Fruit fly (Drosophila melanogaster) whole organism, embryonic: ENCODE measurements around the gene CG13313.

Experiments used
- Abd-B ChIP-seq: fragments of 200-800 bp; sonication (Bioruptor generic); optimal IDR thresholded peaks from 2 replicates; lab custom pipeline; 2018; ENCODE audit warnings: missing biosample characterization, mild to moderate bottlenecking, missing genetic modification characterization, moderate library complexity
- Adf1 ChIP-seq: fragments of 200-800 bp; sonication (Bioruptor generic); IDR thresholded peaks from 2 replicates; pipeline ENCODE4 v1.3.6; 2022; ENCODE audit warnings: missing biosample characterization, missing genetic modification characterization
- Atf6 ChIP-seq: fragments of 200-800 bp; sonication (Bioruptor generic); IDR thresholded peaks from 2 replicates; pipeline ENCODE4 v1.3.6; 2022; ENCODE audit warnings: missing biosample characterization, missing genetic modification characterization
- CG10565 ChIP-seq: fragments of 200-800 bp; sonication (Bioruptor generic); optimal IDR thresholded peaks from 3 replicates; lab custom pipeline; 2016; ENCODE audit warnings: missing biosample characterization, mild to moderate bottlenecking, missing genetic modification characterization
- CG10979 ChIP-seq: fragments of 200-800 bp; sonication (Bioruptor generic); optimal IDR thresholded peaks from 2 replicates; lab custom pipeline; 2018; ENCODE audit warnings: missing biosample characterization, mild to moderate bottlenecking, missing genetic modification characterization, moderate library complexity
- CG11560 ChIP-seq: fragments of 200-800 bp; sonication (Bioruptor generic); IDR thresholded peaks from 3 replicates; pipeline ENCODE4 v1.3.6; 2022; ENCODE audit warnings: missing biosample characterization, missing genetic modification characterization
- CG12942 ChIP-seq: fragments of 200-800 bp; sonication (Bioruptor generic); optimal IDR thresholded peaks from 3 replicates; lab custom pipeline; 2016; ENCODE audit warnings: missing biosample characterization, missing genetic modification characterization
- CG16815 ChIP-seq: fragments of 200-800 bp; sonication (Bioruptor generic); optimal IDR thresholded peaks from 3 replicates; lab custom pipeline; 2017; ENCODE audit warnings: missing biosample characterization, mild to moderate bottlenecking, missing genetic modification characterization
- CG17328 ChIP-seq: fragments of 200-800 bp; sonication (Bioruptor generic); IDR thresholded peaks from 2 replicates; pipeline ENCODE4 v1.3.6; 2022; ENCODE audit warnings: missing biosample characterization, missing genetic modification characterization
- CG30020 ChIP-seq: fragments of 200-800 bp; optimal IDR thresholded peaks from 2 replicates; lab custom pipeline; 2019; ENCODE audit warnings: missing biosample characterization, mild to moderate bottlenecking, missing genetic modification characterization, moderate library complexity
- CG30403 ChIP-seq: fragments of 200-800 bp; sonication (Bioruptor generic); optimal IDR thresholded peaks from 3 replicates; lab custom pipeline; 2016; ENCODE audit warnings: missing biosample characterization, missing genetic modification characterization
- CG4730 ChIP-seq: fragments of 200-800 bp; sonication (Bioruptor generic); IDR thresholded peaks from 2 replicates; pipeline ENCODE4 v1.3.6; 2022; ENCODE audit warnings: missing biosample characterization, missing genetic modification characterization
- CG6791 ChIP-seq: fragments of 200-800 bp; sonication (Bioruptor generic); IDR thresholded peaks from 3 replicates; pipeline ENCODE4 v1.3.6; 2022; ENCODE audit warnings: missing biosample characterization, missing genetic modification characterization; ENCODE audit not compliant: partially characterized antibody
- CG7839 ChIP-seq: fragments of 200-800 bp; sonication (Bioruptor generic); optimal IDR thresholded peaks from 3 replicates; lab custom pipeline; 2018; ENCODE audit warnings: missing biosample characterization, mild to moderate bottlenecking, missing genetic modification characterization, moderate library complexity
- CG8359 ChIP-seq: fragments of 200-800 bp; sonication (Bioruptor generic); optimal IDR thresholded peaks from 2 replicates; lab custom pipeline; 2017; ENCODE audit warnings: missing biosample characterization, mild to moderate bottlenecking, missing genetic modification characterization, borderline replicate concordance
- CG8478 ChIP-seq: fragments of >200 bp; optimal IDR thresholded peaks from 2 replicates; lab custom pipeline; 2018
- CG9817 ChIP-seq: fragments of 200-800 bp; sonication (Bioruptor generic); optimal IDR thresholded peaks from 2 replicates; lab custom pipeline; 2018; ENCODE audit warnings: missing biosample characterization, mild to moderate bottlenecking, missing genetic modification characterization, moderate library complexity
- Fer1 ChIP-seq: fragments of 200-800 bp; sonication (Bioruptor generic); optimal IDR thresholded peaks from 2 replicates; lab custom pipeline; 2017; ENCODE audit warnings: missing biosample characterization, mild to moderate bottlenecking, missing genetic modification characterization
- HLH3B ChIP-seq: fragments of 200-800 bp; sonication (Bioruptor generic); IDR thresholded peaks from 2 replicates; pipeline ENCODE4 v1.3.6; 2022; ENCODE audit warnings: missing biosample characterization, missing genetic modification characterization
- Lim3 ChIP-seq: fragments of 200-800 bp; sonication (Bioruptor generic); IDR thresholded peaks from 2 replicates; pipeline ENCODE4 v1.3.6; 2022; ENCODE audit warnings: missing biosample characterization, missing genetic modification characterization
- MBD-R2 ChIP-seq: fragments of 200-800 bp; sonication (Bioruptor generic); IDR thresholded peaks from 2 replicates; pipeline ENCODE4 v1.3.6; 2022; ENCODE audit warnings: missing biosample characterization, missing genetic modification characterization
- Meics ChIP-seq: fragments of 200-800 bp; sonication (Bioruptor generic); optimal IDR thresholded peaks from 2 replicates; lab custom pipeline; 2017; ENCODE audit warnings: missing biosample characterization, mild to moderate bottlenecking, missing genetic modification characterization
- Opbp ChIP-seq: fragments of 200-800 bp; sonication (Bioruptor generic); IDR thresholded peaks from 3 replicates; pipeline ENCODE4 v1.3.6; 2022; ENCODE audit warnings: missing biosample characterization, missing genetic modification characterization; ENCODE audit not compliant: partially characterized antibody
- PHDP ChIP-seq: fragments of 200-800 bp; sonication (Bioruptor generic); optimal IDR thresholded peaks from 3 replicates; lab custom pipeline; 2018; ENCODE audit warnings: missing biosample characterization, mild to moderate bottlenecking, missing genetic modification characterization, moderate library complexity
- Rfx ChIP-seq: fragments of 200-800 bp; sonication (Bioruptor generic); IDR thresholded peaks from 2 replicates; pipeline ENCODE4 v1.3.6; 2022; ENCODE audit warnings: missing biosample characterization, missing genetic modification characterization
- Scr ChIP-seq: fragments of 200-800 bp; sonication (Bioruptor generic); IDR thresholded peaks from 2 replicates; pipeline ENCODE4 v1.3.6; 2022; ENCODE audit warnings: missing biosample characterization, missing genetic modification characterization; ENCODE audit not compliant: partially characterized antibody
- Vsx1 ChIP-seq: fragments of 200-800 bp; sonication (Bioruptor generic); optimal IDR thresholded peaks from 2 replicates; lab custom pipeline; 2017; ENCODE audit warnings: missing biosample characterization, mild to moderate bottlenecking, missing genetic modification characterization, missing genetic modification reagents
- YL-1 ChIP-seq: fragments of 200-800 bp; sonication (Bioruptor generic); optimal IDR thresholded peaks from 3 replicates; lab custom pipeline; 2017; ENCODE audit warnings: missing biosample characterization, mild to moderate bottlenecking, missing genetic modification characterization
- aop ChIP-seq: fragments of 200-800 bp; sonication (Bioruptor generic); IDR thresholded peaks from 2 replicates; pipeline ENCODE4 v1.3.6; 2022; ENCODE audit warnings: missing biosample characterization, missing genetic modification characterization
- ap ChIP-seq: fragments of 200-800 bp; sonication (Bioruptor generic); IDR thresholded peaks from 2 replicates; pipeline ENCODE4 v1.3.6; 2022; ENCODE audit warnings: missing biosample characterization, missing genetic modification characterization
- chm ChIP-seq: fragments of 200-800 bp; sonication (Bioruptor generic); IDR thresholded peaks from 2 replicates; pipeline ENCODE4 v1.3.6; 2022; ENCODE audit warnings: missing biosample characterization, missing genetic modification characterization
- dimm ChIP-seq: fragments of 200-800 bp; sonication (Bioruptor generic); IDR thresholded peaks from 2 replicates; pipeline ENCODE4 v1.3.6; 2022; ENCODE audit warnings: missing biosample characterization, missing genetic modification characterization
- fd96Cb ChIP-seq: fragments of 200-800 bp; sonication (Bioruptor generic); optimal IDR thresholded peaks from 2 replicates; lab custom pipeline; 2018; ENCODE audit warnings: missing biosample characterization, mild to moderate bottlenecking, missing genetic modification characterization, moderate library complexity
- gem ChIP-seq: fragments of 200-800 bp; sonication (Bioruptor generic); optimal IDR thresholded peaks from 2 replicates; lab custom pipeline; 2019; ENCODE audit warnings: missing biosample characterization, mild to moderate bottlenecking, missing genetic modification characterization, moderate library complexity
- grau ChIP-seq: fragments of 200-800 bp; optimal IDR thresholded peaks from 3 replicates; lab custom pipeline; 2019; ENCODE audit warnings: missing biosample characterization, mild to moderate bottlenecking, missing genetic modification characterization, moderate library complexity
- hth ChIP-seq: fragments of >200 bp; optimal IDR thresholded peaks from 2 replicates; lab custom pipeline; 2017; ENCODE audit warnings: inconsistent platforms
- insv ChIP-seq, 2 experiments: fragments of 200-800 bp; sonication (Bioruptor generic); optimal IDR thresholded peaks; 3 replicates each; lab custom pipeline; 2016 to 2018; ENCODE audit warnings: missing biosample characterization in 2 of 2, missing genetic modification characterization in 2 of 2
- kni ChIP-seq: fragments of 200-800 bp; sonication (Bioruptor generic); optimal IDR thresholded peaks from 3 replicates; lab custom pipeline; 2017; ENCODE audit warnings: mild to moderate bottlenecking, missing biosample characterization, missing genetic modification reagents, missing genetic modification characterization
- lilli ChIP-seq: fragments of 200-800 bp; sonication (Bioruptor generic); optimal IDR thresholded peaks from 3 replicates; lab custom pipeline; 2016; ENCODE audit warnings: missing biosample characterization, missing genetic modification characterization
- nau ChIP-seq: fragments of 200-800 bp; sonication (Bioruptor generic); optimal IDR thresholded peaks from 3 replicates; lab custom pipeline; 2017; ENCODE audit warnings: missing biosample characterization, mild to moderate bottlenecking, missing genetic modification characterization, missing genetic modification reagents
- oc ChIP-seq: fragments of 200-800 bp; sonication (Bioruptor generic); optimal IDR thresholded peaks from 2 replicates; lab custom pipeline; 2018; ENCODE audit warnings: missing biosample characterization, mild to moderate bottlenecking, missing genetic modification characterization, moderate library complexity
- p53 ChIP-seq: fragments of 200-800 bp; sonication (Bioruptor generic); optimal IDR thresholded peaks from 2 replicates; lab custom pipeline; 2016; ENCODE audit warnings: missing biosample characterization, missing genetic modification characterization
- pb ChIP-seq: fragments of 200-800 bp; sonication (Bioruptor generic); optimal IDR thresholded peaks from 3 replicates; lab custom pipeline; 2016; ENCODE audit warnings: missing biosample characterization, missing genetic modification characterization
- ro ChIP-seq: fragments of 200-800 bp; sonication (Bioruptor generic); IDR thresholded peaks from 2 replicates; pipeline ENCODE4 v1.3.6; 2022; ENCODE audit warnings: missing biosample characterization, missing genetic modification characterization
- salm ChIP-seq: fragments of 200-800 bp; sonication (Bioruptor generic); optimal IDR thresholded peaks from 2 replicates; lab custom pipeline; 2018; ENCODE audit warnings: missing biosample characterization, mild to moderate bottlenecking, missing genetic modification characterization
- scrt ChIP-seq: fragments of 200-800 bp; sonication (Bioruptor generic); optimal IDR thresholded peaks from 2 replicates; lab custom pipeline; 2018; ENCODE audit warnings: missing biosample characterization, mild to moderate bottlenecking, missing genetic modification characterization, moderate library complexity
- ssp ChIP-seq: fragments of 200-800 bp; sonication (Bioruptor generic); IDR thresholded peaks from 2 replicates; pipeline ENCODE4 v1.3.6; 2022; ENCODE audit warnings: missing biosample characterization, missing genetic modification characterization
- stwl ChIP-seq: fragments of 200-800 bp; sonication (Bioruptor generic); optimal IDR thresholded peaks from 3 replicates; lab custom pipeline; 2018; ENCODE audit warnings: missing biosample characterization, mild to moderate bottlenecking, missing genetic modification characterization, moderate library complexity
- sug ChIP-seq: fragments of 200-800 bp; optimal IDR thresholded peaks from 2 replicates; lab custom pipeline; 2019; ENCODE audit warnings: missing biosample characterization, mild to moderate bottlenecking, missing genetic modification characterization, moderate library complexity
- tup ChIP-seq: fragments of 200-800 bp; sonication (Bioruptor generic); optimal IDR thresholded peaks from 2 replicates; lab custom pipeline; 2016; ENCODE audit warnings: missing biosample characterization, mild to moderate bottlenecking, missing genetic modification characterization, moderate library complexity
- unpg ChIP-seq: fragments of 200-800 bp; sonication (Bioruptor generic); optimal IDR thresholded peaks from 3 replicates; lab custom pipeline; 2018; ENCODE audit warnings: missing biosample characterization, mild to moderate bottlenecking, missing genetic modification characterization, moderate library complexity

CG13313 gene

dm6 chr3L:8958557-8958956 lies at the start of gene CG13313 (continued):
- TF ChIP-seq unpg (GFP tag; lab: Kevin White, UChicago): no peak
- no peak for TF ChIP-seq Abd-B (GFP tag; lab: Kevin White, UChicago)
- TF ChIP-seq Rfx (GFP tag; lab: Robert Waterston, UW): no peak
- TF ChIP-seq Adf1 (GFP tag; lab: Robert Waterston, UW): no peak
- no peak for TF ChIP-seq HLH3B (GFP tag; lab: Robert Waterston, UW)
- no peak for TF ChIP-seq CG10565 (GFP tag; lab: Kevin White, UChicago)
- no peak for TF ChIP-seq CG8478 (lab: Kevin White, UChicago)
- no peak for TF ChIP-seq Vsx1 (GFP tag; lab: Kevin White, UChicago)
- TF ChIP-seq CG9817: peak; percentile 7
- no peak for TF ChIP-seq salm (tag; lab: Kevin White, UChicago)
- TF ChIP-seq CG12942 (GFP tag; lab: Kevin White, UChicago): no peak
- TF ChIP-seq chm (GFP tag; lab: Robert Waterston, UW): no peak
- TF ChIP-seq CG10979: peak; percentile 20
- no peak for TF ChIP-seq PHDP (tag; lab: Kevin White, UChicago)
- TF ChIP-seq ap (GFP tag; lab: Robert Waterston, UW): no peak
- TF ChIP-seq tup (GFP tag; lab: Kevin White, UChicago): no peak
- TF ChIP-seq CG6791 (GFP tag; lab: Robert Waterston, UW): peak; percentile 26; the same call in 1 of the 3 replicates
- no peak for TF ChIP-seq CG11560 (tag; lab: Robert Waterston, UW)
- TF ChIP-seq dimm (GFP tag; lab: Robert Waterston, UW): no peak

- TF ChIP-seq Lim3 (GFP tag; lab: Robert Waterston, UW) (no peak), gem (tag; lab: Kevin White, UChicago) (no peak), pb (GFP tag; lab: Kevin White, UChicago) (no peak), lilli (GFP tag; lab: Kevin White, UChicago) (peak; percentile 10), Fer1 (no peak), stwl (tag; lab: Kevin White, UChicago) (no peak), Scr (GFP tag; lab: Robert Waterston, UW) (no peak), oc (peak; percentile 57), CG16815 (GFP tag; lab: Kevin White, UChicago) (no peak), p53 (GFP tag; lab: Kevin White, UChicago) (no peak), MBD-R2 (GFP tag; lab: Robert Waterston, UW) (no peak), ro (no peak), kni (no peak), CG17328 (GFP tag; lab: Robert Waterston, UW) (peak; percentile 8; the same call in 1 of the 2 replicates), CG8359 (GFP tag; lab: Kevin White, UChicago) (no peak), ssp (GFP tag; lab: Robert Waterston, UW) (no peak), scrt (GFP tag; lab: Kevin White, UChicago) (no peak), YL-1 (GFP tag; lab: Kevin White, UChicago) (no peak), hth (lab: Kevin White, UChicago) (no peak), Meics (peak; percentile 92), CG30403 (no peak), nau (no peak), CG7839 (no peak), CG4730 (GFP tag; lab: Robert Waterston, UW) (no peak), insv (GFP tag; optimal IDR thresholded peaks at IDR 0.05; lab: Kevin White, UChicago) (no peak), CG30020 (tag; lab: Kevin White, UChicago) (no peak), Opbp (no peak), fd96Cb (tag; lab: Kevin White, UChicago) (no peak), grau (tag; lab: Kevin White, UChicago) (no peak), aop (GFP tag; lab: Robert Waterston, UW) (no peak), Atf6 (GFP tag; lab: Robert Waterston, UW) (0 out of 2 replicates have a peak, but pooled peaks have one; percentile 25), sug (tag; lab: Kevin White, UChicago) (no peak), chm (GFP tag; lab: Robert Waterston, UW) (peak; percentile 72; the same call in 1 of the 2 replicates)
These were observed 46.3 kb upstream of the CG13313 start, which contains the start of the genes Tsp66E and mfr for dm6 chr3L:8912332-8912731. Gene Tsp66E, plus strand, starts transcription at chr3L:8912499. Gene mfr, minus strand, starts transcription at chr3L:8912671.
